Worm (Caenorhabditis elegans) whole organism, young adult: ENCODE data around the gene ima-3.

ENCODE experiments used
- B0035.1 ChIP-seq: sonication (generic microtip); optimal IDR thresholded peaks from 2 replicates; lab custom pipeline; 2016; ENCODE audit warnings: missing genetic modification characterization, mild to moderate bottlenecking, missing compliant biosample characterization, missing genotype, missing genetic modification reagents
- B0261.1 ChIP-seq: sonication (generic microtip); optimal IDR thresholded peaks from 2 replicates; lab custom pipeline; 2016; ENCODE audit warnings: mild to moderate bottlenecking, missing genetic modification characterization, moderate library complexity, missing compliant biosample characterization
- B0336.3 ChIP-seq: fragments of 200-800 bp; sonication (Bioruptor generic); IDR thresholded peaks from 2 replicates; pipeline ENCODE4 v1.3.6; 2022; ENCODE audit warnings: missing genetic modification characterization, missing compliant biosample characterization
- C06A6.2 ChIP-seq: fragments of 200-800 bp; sonication (Bioruptor generic); conservative IDR thresholded peaks from 2 replicates; pipeline ENCODE4 v1.3.6; 2022; ENCODE audit warnings: missing genetic modification characterization, missing compliant biosample characterization
- C17E4.6 ChIP-seq: fragments of 200-800 bp; sonication (Bioruptor generic); IDR thresholded peaks from 2 replicates; pipeline ENCODE4 v1.3.6; 2022; ENCODE audit warnings: missing genetic modification reagents, missing genetic modification characterization, missing compliant biosample characterization
- D2030.7 ChIP-seq: fragments of 200-800 bp; sonication (Bioruptor generic); IDR thresholded peaks from 2 replicates; pipeline ENCODE4 v1.3.6; 2022; ENCODE audit warnings: missing genetic modification reagents, missing genetic modification characterization, missing compliant biosample characterization
- F49E8.2 ChIP-seq: sonication (generic microtip); optimal IDR thresholded peaks from 3 replicates; lab custom pipeline; 2017; ENCODE audit warnings: missing genetic modification characterization, mild to moderate bottlenecking, missing compliant biosample characterization, antibody characterized with exemption, moderate library complexity; ENCODE audit not compliant: insufficient read depth
- F57A8.1 ChIP-seq: fragments of 200-800 bp; sonication (Bioruptor generic); optimal IDR thresholded peaks from 2 replicates; lab custom pipeline; 2018; ENCODE audit warnings: mild to moderate bottlenecking, missing genetic modification characterization, moderate library complexity, missing compliant biosample characterization
- F57C9.4 ChIP-seq: sonication (generic microtip); optimal IDR thresholded peaks from 2 replicates; lab custom pipeline; 2017; ENCODE audit warnings: mild to moderate bottlenecking, missing genetic modification characterization, missing compliant biosample characterization
- Y53F4B.3 ChIP-seq: fragments of 200-800 bp; sonication (Bioruptor generic); IDR thresholded peaks from 2 replicates; pipeline ENCODE4 v1.3.6; 2022; ENCODE audit warnings: missing genetic modification reagents, missing genetic modification characterization, missing compliant biosample characterization
- Y53G8AR.9 ChIP-seq: fragments of 200-800 bp; sonication (Bioruptor generic); conservative IDR thresholded peaks from 2 replicates; pipeline ENCODE4 v1.3.6; 2022; ENCODE audit warnings: missing genetic modification reagents, missing genetic modification characterization, missing compliant biosample characterization
- Y56A3A.18 ChIP-seq: fragments of 200-800 bp; sonication (Bioruptor generic); IDR thresholded peaks from 2 replicates; pipeline ENCODE4 v1.3.6; 2022; ENCODE audit warnings: missing genetic modification reagents, missing genetic modification characterization, missing compliant biosample characterization
- ama-1 ChIP-seq, 3 experiments: fragments of 150-350 bp in 1 of 3; sonication (generic microtip) in 2 of 3; optimal IDR thresholded peaks; 2 replicates each; lab custom pipeline; 2014 to 2018; ENCODE audit warnings: missing biosample characterization in 2 of 3, missing genetic modification characterization in 2 of 3, missing genetic modification reagents in 2 of 3
- attf-6 ChIP-seq: fragments of 200-800 bp; sonication (Bioruptor generic); IDR thresholded peaks from 2 replicates; pipeline ENCODE4 v1.3.6; 2022; ENCODE audit warnings: missing genetic modification reagents, missing genetic modification characterization, missing compliant biosample characterization
- bed-2 ChIP-seq: fragments of 200-800 bp; sonication (Bioruptor generic); IDR thresholded peaks from 2 replicates; pipeline ENCODE4 v1.3.6; 2022; ENCODE audit warnings: missing genetic modification reagents, missing genetic modification characterization, missing compliant biosample characterization
- ccch-3 ChIP-seq: fragments of 200-800 bp; sonication (Bioruptor generic); optimal IDR thresholded peaks from 2 replicates; lab custom pipeline; 2018; ENCODE audit warnings: mild to moderate bottlenecking, missing genetic modification characterization, missing compliant biosample characterization
- cebp-1 ChIP-seq, 2 experiments: fragments of 200-800 bp in 1 of 2; sonication (Bioruptor generic) in 1 of 2; sonication (generic microtip) in 1 of 2; IDR thresholded peaks in 1 of 2; optimal IDR thresholded peaks in 1 of 2; 2 replicates each; pipeline versions ENCODE4 v1.3.6 to Lab custom; 2017 to 2022; ENCODE audit warnings: missing compliant biosample characterization in 2 of 2, missing genetic modification characterization in 2 of 2, mild to moderate bottlenecking in 1 of 2, missing genetic modification reagents in 1 of 2, moderate library complexity in 1 of 2
- ceh-100 ChIP-seq: fragments of 200-800 bp; sonication (Bioruptor generic); IDR thresholded peaks from 2 replicates; pipeline ENCODE4 v1.3.6; 2022; ENCODE audit warnings: missing genetic modification reagents, missing genetic modification characterization, missing compliant biosample characterization
- ceh-40 ChIP-seq: fragments of 200-800 bp; sonication (Bioruptor generic); IDR thresholded peaks from 2 replicates; pipeline ENCODE4 v1.3.6; 2022; ENCODE audit warnings: missing genetic modification characterization, missing compliant biosample characterization
- chd-7 ChIP-seq: sonication (generic microtip); optimal IDR thresholded peaks from 2 replicates; lab custom pipeline; 2016; ENCODE audit warnings: mild to moderate bottlenecking, missing genetic modification characterization, moderate library complexity, missing compliant biosample characterization
- dpl-1 ChIP-seq: fragments of 150-350 bp; optimal IDR thresholded peaks from 2 replicates; lab custom pipeline; 2014; ENCODE audit warnings: missing biosample characterization, missing genetic modification reagents, missing genetic modification characterization
- egl-18 ChIP-seq: fragments of 200-800 bp; sonication (Bioruptor generic); IDR thresholded peaks from 2 replicates; pipeline ENCODE4 v1.3.6; 2022; ENCODE audit warnings: missing genetic modification reagents, missing genetic modification characterization, missing compliant biosample characterization
- egrh-3 ChIP-seq: fragments of 200-800 bp; sonication (Bioruptor generic); IDR thresholded peaks from 2 replicates; pipeline ENCODE4 v1.3.6; 2022; ENCODE audit warnings: missing genetic modification reagents, missing genetic modification characterization, missing compliant biosample characterization
- ets-4 ChIP-seq: fragments of 200-800 bp; sonication (Bioruptor generic); optimal IDR thresholded peaks from 2 replicates; lab custom pipeline; 2018; ENCODE audit warnings: mild to moderate bottlenecking, missing genetic modification characterization, missing compliant biosample characterization
- him-1 ChIP-seq: sonication (generic microtip); optimal IDR thresholded peaks from 2 replicates; lab custom pipeline; 2016; ENCODE audit warnings: missing genotype, missing genetic modification reagents, missing genetic modification characterization, missing compliant biosample characterization
- hlh-26 ChIP-seq: fragments of 200-800 bp; sonication (Bioruptor generic); conservative IDR thresholded peaks from 2 replicates; pipeline ENCODE4 v1.3.6; 2022; ENCODE audit warnings: missing genetic modification reagents, missing genetic modification characterization, missing compliant biosample characterization
- hmg-1.2 ChIP-seq: fragments of 200-800 bp; sonication (Bioruptor generic); IDR thresholded peaks from 2 replicates; pipeline ENCODE4 v1.3.6; 2022; ENCODE audit warnings: missing genetic modification reagents, missing genetic modification characterization, missing compliant biosample characterization
- hmg-20 ChIP-seq: fragments of 200-800 bp; sonication (Bioruptor generic); IDR thresholded peaks from 2 replicates; pipeline ENCODE4 v1.3.6; 2022; ENCODE audit warnings: missing genetic modification reagents, missing genetic modification characterization, missing compliant biosample characterization
- hrde-1 ChIP-seq: sonication (generic microtip); optimal IDR thresholded peaks from 2 replicates; lab custom pipeline; 2016; ENCODE audit warnings: missing genetic modification characterization, mild to moderate bottlenecking, missing compliant biosample characterization, moderate library complexity, missing genotype, missing genetic modification reagents, borderline replicate concordance
- lag-1 ChIP-seq: fragments of 200-800 bp; sonication (Bioruptor generic); IDR thresholded peaks from 2 replicates; pipeline ENCODE4 v1.3.6; 2022; ENCODE audit warnings: missing genetic modification reagents, missing genetic modification characterization, missing compliant biosample characterization
- lin-26 ChIP-seq: fragments of 200-800 bp; sonication (Bioruptor generic); IDR thresholded peaks from 2 replicates; pipeline ENCODE4 v1.3.6; 2022; ENCODE audit warnings: missing genetic modification reagents, missing genetic modification characterization, missing compliant biosample characterization
- lin-35 ChIP-seq, 3 experiments: fragments of 150-350 bp in 2 of 3; sonication (generic microtip) in 1 of 3; optimal IDR thresholded peaks; 2 replicates each; lab custom pipeline; 2014 to 2018; ENCODE audit warnings: missing biosample characterization in 3 of 3, missing genetic modification characterization in 3 of 3, missing genetic modification reagents in 3 of 3
- lin-54 ChIP-seq: fragments of 200-800 bp; sonication (Bioruptor generic); optimal IDR thresholded peaks from 2 replicates; lab custom pipeline; 2018; ENCODE audit warnings: mild to moderate bottlenecking, missing genetic modification characterization, missing compliant biosample characterization
- madf-6 ChIP-seq: fragments of 200-800 bp; sonication (Bioruptor generic); IDR thresholded peaks from 2 replicates; pipeline ENCODE4 v1.3.6; 2022; ENCODE audit warnings: missing genetic modification reagents, missing genetic modification characterization, missing compliant biosample characterization
- madf-8 ChIP-seq: fragments of 200-800 bp; sonication (Bioruptor generic); conservative IDR thresholded peaks from 2 replicates; pipeline ENCODE4 v1.3.6; 2022; ENCODE audit warnings: missing genetic modification reagents, missing genetic modification characterization, missing compliant biosample characterization
- mcd-1 ChIP-seq: fragments of 200-800 bp; sonication (Bioruptor generic); IDR thresholded peaks from 2 replicates; pipeline ENCODE4 v1.3.6; 2022; ENCODE audit warnings: missing genetic modification reagents, missing genetic modification characterization, missing compliant biosample characterization
- nhr-179 ChIP-seq: sonication (generic microtip); optimal IDR thresholded peaks from 2 replicates; lab custom pipeline; 2016; ENCODE audit warnings: mild to moderate bottlenecking, missing genetic modification characterization, missing compliant biosample characterization
- nhr-80 ChIP-seq: sonication (generic microtip); optimal IDR thresholded peaks from 2 replicates; lab custom pipeline; 2016; ENCODE audit warnings: missing genetic modification characterization, missing compliant biosample characterization
- rcor-1 ChIP-seq: fragments of 200-800 bp; sonication (Bioruptor generic); IDR thresholded peaks from 2 replicates; pipeline ENCODE4 v1.3.6; 2022; ENCODE audit warnings: missing genetic modification reagents, missing genetic modification characterization, missing compliant biosample characterization
- snpc-3.4 ChIP-seq: sonication (generic microtip); optimal IDR thresholded peaks from 2 replicates; lab custom pipeline; 2017; ENCODE audit warnings: missing genetic modification characterization, mild to moderate bottlenecking, missing compliant biosample characterization, antibody characterized with exemption, moderate library complexity, missing genotype, missing genetic modification reagents
- snpc-4 ChIP-seq, 5 experiments: fragments of 150-350 bp in 1 of 5; sonication (generic microtip) in 4 of 5; optimal IDR thresholded peaks; 2 replicates each; lab custom pipeline; 2014 to 2018; ENCODE audit warnings: missing genetic modification characterization in 5 of 5, missing biosample characterization in 3 of 5, antibody characterized with exemption in 2 of 5, mild to moderate bottlenecking in 2 of 5, missing compliant biosample characterization in 2 of 5, missing genotype in 2 of 5, moderate library complexity in 2 of 5, missing genetic modification reagents in 1 of 5
- sptf-2 ChIP-seq: fragments of 200-800 bp; sonication (Bioruptor generic); optimal IDR thresholded peaks from 2 replicates; lab custom pipeline; 2018; ENCODE audit warnings: mild to moderate bottlenecking, missing genetic modification characterization, missing compliant biosample characterization
- tlf-1 ChIP-seq: fragments of 200-800 bp; sonication (Bioruptor generic); optimal IDR thresholded peaks from 2 replicates; lab custom pipeline; 2018; ENCODE audit warnings: mild to moderate bottlenecking, missing genetic modification characterization, missing compliant biosample characterization
- unc-62 ChIP-seq: fragments of 150-350 bp; optimal IDR thresholded peaks from 2 replicates; lab custom pipeline; 2014; ENCODE audit warnings: missing biosample characterization, missing genetic modification reagents, missing genetic modification characterization
- ztf-25 ChIP-seq: fragments of 200-800 bp; sonication (Bioruptor generic); IDR thresholded peaks from 2 replicates; pipeline ENCODE4 v1.3.6; 2022; ENCODE audit warnings: missing genetic modification reagents, missing genetic modification characterization, missing compliant biosample characterization

The ima-3 gene

DNA sequence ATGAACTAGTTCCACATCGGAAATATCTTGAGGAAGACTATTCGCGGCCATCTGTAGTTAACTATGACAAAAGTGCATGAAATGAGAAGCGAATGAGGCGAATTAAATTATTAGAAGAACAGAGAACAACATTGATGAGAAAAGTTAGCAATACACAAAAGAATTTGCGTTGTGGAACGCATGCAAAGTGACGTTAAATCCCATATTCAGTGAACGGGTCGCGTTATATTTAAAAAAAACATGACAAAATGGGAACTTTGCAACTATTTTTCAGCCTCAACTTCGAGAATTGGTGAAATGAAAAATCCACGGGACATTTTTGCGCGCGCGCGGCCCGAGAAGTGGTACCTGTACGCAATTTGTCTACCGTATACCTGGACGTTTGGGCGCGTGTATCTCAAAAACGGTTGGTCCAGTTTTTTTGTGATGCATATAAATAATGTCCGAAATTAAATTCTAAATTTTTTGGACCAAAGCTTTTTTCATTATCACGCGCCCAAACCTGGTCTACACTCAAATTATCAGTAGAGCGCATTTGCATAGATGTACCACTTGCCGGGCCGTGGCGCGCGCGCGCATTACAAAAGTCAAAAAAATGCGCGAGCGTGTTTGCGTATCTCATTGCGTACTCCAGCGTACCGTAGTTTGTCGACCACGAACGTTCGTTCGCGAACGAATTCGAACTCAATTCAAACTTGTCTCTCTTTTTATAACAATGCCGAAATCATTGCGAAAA, 13.5 kb downstream of the ima-3 start, which contains the start of the genes cdd-2 and oef-1 (continued):
- TF ChIP-seq hlh-26 (GFP tag; lab: Robert Waterston, UW) (no peak), Y56A3A.18 (GFP tag; lab: Robert Waterston, UW) (no peak), rcor-1 (GFP tag; lab: Robert Waterston, UW) (peak; percentile 84), him-1 (peak; percentile 31), ets-4 (GFP tag; lab: Kevin White, UChicago) (no peak), F57C9.4 (tag; lab: Kevin White, UChicago) (no peak), B0035.1 (tag; lab: Kevin White, UChicago) (no peak), egl-18 (GFP tag; lab: Robert Waterston, UW) (no peak), hmg-20 (GFP tag; lab: Robert Waterston, UW) (no peak), sptf-2 (GFP tag; lab: Kevin White, UChicago) (no peak), B0261.1 (tag; lab: Kevin White, UChicago) (no peak), dpl-1 (GFP tag; lab: Kevin White, UChicago) (peak; percentile 65), snpc-4 (GFP tag; optimal IDR thresholded peaks at IDR 0.05; lab: Kevin White, UChicago) (no peak), snpc-4 (tag; optimal IDR thresholded peaks at IDR 0.05; lab: Kevin White, UChicago) (peak in 3 of 4 experiments; percentile 18 to 61 (median 48)), egrh-3 (GFP tag; lab: Robert Waterston, UW) (0 out of 2 replicates have a peak, but pooled peaks have one; percentile 25), chd-7 (no peak), madf-6 (peak; percentile 98), nhr-80 (no peak), snpc-3.4 (tag; lab: Kevin White, UChicago) (peak; percentile 29), madf-8 (GFP tag; lab: Robert Waterston, UW) (peak; percentile 94), ceh-100 (GFP tag; lab: Robert Waterston, UW) (peak; percentile 78), lin-35 (GFP tag; optimal IDR thresholded peaks at IDR 0.05; lab: Kevin White, UChicago) (no peak), C06A6.2 (GFP tag; lab: Robert Waterston, UW) (no peak), ccch-3 (GFP tag; lab: Kevin White, UChicago) (no peak), Y53G8AR.9 (GFP tag; lab: Robert Waterston, UW) (peak; percentile 77; the same call in 1 of the 2 replicates), C17E4.6 (GFP tag; lab: Robert Waterston, UW) (peak; percentile 78; the same call in 1 of the 2 replicates), bed-2 (GFP tag; lab: Robert Waterston, UW) (no peak), F57A8.1 (GFP tag; lab: Kevin White, UChicago) (no peak), B0336.3 (GFP tag; lab: Robert Waterston, UW) (peak; percentile 69; the same call in 1 of the 2 replicates), ceh-40 (no peak), ztf-25 (no peak), ama-1 (optimal IDR thresholded peaks at IDR 0.05; lab: Kevin White, UChicago) (no peak), ama-1 (GFP tag; optimal IDR thresholded peaks at IDR 0.05; lab: Kevin White, UChicago) (no peak), lin-54 (GFP tag; lab: Kevin White, UChicago) (peak; percentile 76), mcd-1 (peak; percentile 94), Y53F4B.3 (GFP tag; lab: Robert Waterston, UW) (no peak), nhr-179 (tag; lab: Kevin White, UChicago) (no peak), F49E8.2 (tag; lab: Kevin White, UChicago) (peak; percentile 92), hmg-1.2 (GFP tag; lab: Robert Waterston, UW) (peak; percentile 81), attf-6 (GFP tag; lab: Robert Waterston, UW) (peak; percentile 86), unc-62 (GFP tag; lab: Kevin White, UChicago) (no peak), hrde-1 (tag; lab: Kevin White, UChicago) (peak; percentile 10), cebp-1 (GFP tag; IDR thresholded peaks at IDR 0.05; lab: Robert Waterston, UW) (no peak), cebp-1 (tag; optimal IDR thresholded peaks at IDR 0.05; lab: Kevin White, UChicago) (no peak), D2030.7 (GFP tag; lab: Robert Waterston, UW) (peak; percentile 96), lag-1 (no peak), lin-26 (peak; percentile 73; the same call in 1 of the 2 replicates), tlf-1 (GFP tag; lab: Kevin White, UChicago) (peak; percentile 85)
